Worm (Caenorhabditis elegans): ENCODE results near the gene ulp-1.

ce11 chrIII:5210269-5210668 lies 40.7 kb upstream of the ulp-1 start:
- no peak for TF ChIP-seq che-1 (tag; optimal IDR thresholded peaks at IDR 0.05)
- no peak for TF ChIP-seq pha-4 (tag; optimal IDR thresholded peaks at IDR 0.05)
- TF ChIP-seq ztf-16 (tag; optimal IDR thresholded peaks at IDR 0.05): no peak
- TF ChIP-seq pqm-1 (tag; optimal IDR thresholded peaks at IDR 0.05): no peak
- no peak for TF ChIP-seq nhr-11 (tag; optimal IDR thresholded peaks at IDR 0.05)
- no peak for TF ChIP-seq ama-1 (optimal IDR thresholded peaks at IDR 0.05)
- no peak for TF ChIP-seq sdc-2 (tag; optimal IDR thresholded peaks at IDR 0.05)
- TF ChIP-seq unc-42 (tag; optimal IDR thresholded peaks at IDR 0.05): no peak
- no peak for TF ChIP-seq ttx-3 (tag; optimal IDR thresholded peaks at IDR 0.05)
- no peak for TF ChIP-seq fkh-10 (GFP tag; optimal IDR thresholded peaks at IDR 0.05)
- TF ChIP-seq ceh-48 (tag; optimal IDR thresholded peaks at IDR 0.05): no peak
- no peak for TF ChIP-seq ceh-24 (tag; optimal IDR thresholded peaks at IDR 0.05)
- no peak for TF ChIP-seq elt-2 (tag; optimal IDR thresholded peaks at IDR 0.05)

Data from whole organism, late embryonic.